Worm (Caenorhabditis elegans): ENCODE results near the gene srz-59.
A peak's percentile ranks its signal among the peaks of the same experiment; 100 is the strongest.

The srz-59 gene

ce11 chrIV:14091242-14091641, 40.6 kb upstream of the srz-59 start, which contains the start of gene noah-2:
noah-2 (plus strand) TSS chrIV:14091254.
- TF ChIP-seq ahr-1 (tag; optimal IDR thresholded peaks at IDR 0.05) (no peak), sox-4 (tag; optimal IDR thresholded peaks at IDR 0.05) (no peak), syd-9 (tag; optimal IDR thresholded peaks at IDR 0.05) (no peak), eyg-1 (tag; optimal IDR thresholded peaks at IDR 0.05) (no peak), T23F11.4 (GFP tag; optimal IDR thresholded peaks at IDR 0.05) (no peak), ceh-9 (tag; optimal IDR thresholded peaks at IDR 0.05) (no peak), pha-4 (tag; optimal IDR thresholded peaks at IDR 0.05) (no peak), pax-1 (tag; optimal IDR thresholded peaks at IDR 0.05) (no peak), ceh-24 (tag; optimal IDR thresholded peaks at IDR 0.05) (no peak), elt-4 (tag; optimal IDR thresholded peaks at IDR 0.05) (no peak), pat-9 (tag; optimal IDR thresholded peaks at IDR 0.05) (no peak), nfya-1 (tag; optimal IDR thresholded peaks at IDR 0.05) (no peak), elt-2 (tag; optimal IDR thresholded peaks at IDR 0.05) (no peak), unc-3 (GFP tag; conservative IDR thresholded peaks at IDR 0.05) (no peak), unc-3 (tag; optimal IDR thresholded peaks at IDR 0.05) (no peak), sox-2 (GFP tag; IDR thresholded peaks at IDR 0.05) (no peak), tbx-7 (tag; optimal IDR thresholded peaks at IDR 0.05) (no peak)

ce11 chrIV:14098540-14099098, 33.3 kb upstream of the srz-59 start:
- no peak for TF ChIP-seq ceh-31 (tag; optimal IDR thresholded peaks at IDR 0.05)
- TF ChIP-seq nfya-1 (tag; optimal IDR thresholded peaks at IDR 0.05): no peak
- TF ChIP-seq pqm-1 (tag; optimal IDR thresholded peaks at IDR 0.05): no peak
- TF ChIP-seq gmeb-2 (tag; optimal IDR thresholded peaks at IDR 0.05): no peak
- no peak for TF ChIP-seq pag-3 (tag; optimal IDR thresholded peaks at IDR 0.05; ENCODE audit: borderline replicate concordance)
- no peak for TF ChIP-seq che-1 (tag; optimal IDR thresholded peaks at IDR 0.05)
- TF ChIP-seq mec-3 (tag; optimal IDR thresholded peaks at IDR 0.05; ENCODE audit: borderline replicate concordance): peak; percentile 21

- no peak for TF ChIP-seq pha-2 (tag; optimal IDR thresholded peaks at IDR 0.05)
- no peak for TF ChIP-seq lim-6 (tag; optimal IDR thresholded peaks at IDR 0.05)
- TF ChIP-seq tbx-7 (tag; optimal IDR thresholded peaks at IDR 0.05): no peak
- TF ChIP-seq ceh-30 (tag; optimal IDR thresholded peaks at IDR 0.05): no peak
- TF ChIP-seq hlh-30 (tag; optimal IDR thresholded peaks at IDR 0.05; ENCODE audit: insufficient read depth): no peak
- TF ChIP-seq ahr-1 (tag; optimal IDR thresholded peaks at IDR 0.05): no peak
- no peak for TF ChIP-seq ceh-9 (tag; optimal IDR thresholded peaks at IDR 0.05)
- no peak for TF ChIP-seq ref-2 (tag; optimal IDR thresholded peaks at IDR 0.05)
- TF ChIP-seq nhr-232 (tag; optimal IDR thresholded peaks at IDR 0.05): no peak
- no peak for TF ChIP-seq gmeb-2 (tag; optimal IDR thresholded peaks at IDR 0.05)
Observed at ce11 chrIV:14099256-14099655, 32.6 kb upstream of the srz-59 start, which contains the start of gene col-133. col-133 (minus strand) TSS chrIV:14099356.

ce11 chrIV:14103054-14103453, 28.8 kb upstream of the srz-59 start, which contains the start of gene F52B11.5:
F52B11.5 (minus strand) TSS chrIV:14103231.
- TF ChIP-seq fkh-6 (tag; optimal IDR thresholded peaks at IDR 0.05) (no peak), elt-2 (tag; optimal IDR thresholded peaks at IDR 0.05) (no peak), ztf-16 (tag; optimal IDR thresholded peaks at IDR 0.05) (no peak), ceh-48 (tag; optimal IDR thresholded peaks at IDR 0.05) (no peak), pha-2 (tag; optimal IDR thresholded peaks at IDR 0.05) (no peak), npax-4 (tag; optimal IDR thresholded peaks at IDR 0.05) (no peak), F13H6.1 (tag; optimal IDR thresholded peaks at IDR 0.05) (no peak), nhr-11 (tag; optimal IDR thresholded peaks at IDR 0.05) (no peak), tbx-7 (tag; optimal IDR thresholded peaks at IDR 0.05) (no peak), fkh-10 (GFP tag; optimal IDR thresholded peaks at IDR 0.05) (no peak), lin-11 (tag; optimal IDR thresholded peaks at IDR 0.05) (no peak), pros-1 (tag; optimal IDR thresholded peaks at IDR 0.05) (no peak)

All from whole organism, late embryonic.